Worm (Caenorhabditis elegans): ENCODE results near the gene Y50D4A.10.

Y50D4A.10 gene

ce11 chrV:1228884-1229662 lies 8.7 kb upstream of the Y50D4A.10 start:
- TF ChIP-seq mdl-1 (tag; optimal IDR thresholded peaks at IDR 0.05) (peak in 1 of 2 experiments; percentile 27), rnt-1 (tag; optimal IDR thresholded peaks at IDR 0.05) (peak; percentile 71), nhr-19 (GFP tag; conservative IDR thresholded peaks at IDR 0.05) (peak; percentile 20; the same call in 1 of the 2 replicates), nhr-71 (tag; optimal IDR thresholded peaks at IDR 0.05) (peak; percentile 53), lin-14 (GFP tag; optimal IDR thresholded peaks at IDR 0.05) (peak; percentile 88), unc-130 (tag; optimal IDR thresholded peaks at IDR 0.05) (peak; percentile 36), efl-1 (optimal IDR thresholded peaks at IDR 0.05) (no peak), efl-1 (GFP tag; optimal IDR thresholded peaks at IDR 0.05 in 1 of 2) (peak in 1 of 2 experiments; percentile 42), ztf-11 (tag; optimal IDR thresholded peaks at IDR 0.05) (no peak), nhr-76 (tag; optimal IDR thresholded peaks at IDR 0.05) (no peak), lsy-2 (tag; optimal IDR thresholded peaks at IDR 0.05) (peak in 1 of 2 experiments; percentile 36)

ce11 chrV:1227756-1228665 lies 7.6 kb upstream of the Y50D4A.10 start:
- TF ChIP-seq tlp-1 (tag; optimal IDR thresholded peaks at IDR 0.05): no peak
- TF ChIP-seq lsy-2 (tag; optimal IDR thresholded peaks at IDR 0.05): no peak
- no peak for TF ChIP-seq elt-3 (tag; optimal IDR thresholded peaks at IDR 0.05)
- TF ChIP-seq nhr-20 (tag; optimal IDR thresholded peaks at IDR 0.05): no peak
- TF ChIP-seq mdl-1 (tag; optimal IDR thresholded peaks at IDR 0.05): no peak
- TF ChIP-seq unc-62 (GFP tag; optimal IDR thresholded peaks at IDR 0.05): no peak
- TF ChIP-seq vab-15 (tag; optimal IDR thresholded peaks at IDR 0.05): no peak
- TF ChIP-seq isw-1 (GFP tag; IDR thresholded peaks at IDR 0.05): no peak
- TF ChIP-seq fkh-10 (GFP tag; optimal IDR thresholded peaks at IDR 0.05): peak; percentile 36
- TF ChIP-seq ces-1 (GFP tag; optimal IDR thresholded peaks at IDR 0.05): no peak
- TF ChIP-seq grh-1 (GFP tag; IDR thresholded peaks at IDR 0.05): no peak
- no peak for TF ChIP-seq ceh-8 (GFP tag; optimal IDR thresholded peaks at IDR 0.05)
- TF ChIP-seq nhr-90 (tag; optimal IDR thresholded peaks at IDR 0.05; ENCODE audit: poor library complexity): no peak
- no peak for TF ChIP-seq efl-1 (optimal IDR thresholded peaks at IDR 0.05)
- TF ChIP-seq efl-1 (GFP tag; optimal IDR thresholded peaks at IDR 0.05 in 1 of 2): peak in 1 of 2 experiments; percentile 36
- peak; percentile 10 for TF ChIP-seq lin-14 (GFP tag; optimal IDR thresholded peaks at IDR 0.05)
- no peak for TF ChIP-seq egl-27 (tag; optimal IDR thresholded peaks at IDR 0.05)

- TF ChIP-seq ztf-4 (tag; optimal IDR thresholded peaks at IDR 0.05) (no peak), elt-3 (tag; optimal IDR thresholded peaks at IDR 0.05) (no peak), dsc-1 (tag; optimal IDR thresholded peaks at IDR 0.05) (no peak), aha-1 (tag; optimal IDR thresholded peaks at IDR 0.05) (no peak), egl-27 (tag; optimal IDR thresholded peaks at IDR 0.05) (no peak), ceh-88 (GFP tag; IDR thresholded peaks at IDR 0.05) (no peak), nhr-28 (tag; optimal IDR thresholded peaks at IDR 0.05) (no peak), zip-4 (GFP tag; optimal IDR thresholded peaks at IDR 0.05) (no peak), jun-1 (tag; optimal IDR thresholded peaks at IDR 0.05) (no peak), pag-3 (tag; optimal IDR thresholded peaks at IDR 0.05; ENCODE audit: borderline replicate concordance, insufficient read depth) (no peak), efl-3 (GFP tag; optimal IDR thresholded peaks at IDR 0.05) (no peak), hlh-4 (tag; optimal IDR thresholded peaks at IDR 0.05) (no peak), xbp-1 (tag; optimal IDR thresholded peaks at IDR 0.05) (no peak), egl-13 (tag; optimal IDR thresholded peaks at IDR 0.05) (no peak)
These were observed 5.9 kb upstream of the Y50D4A.10 start for ce11 chrV:1226239-1226638.

Data from whole organism, L1 larva.